Fruit fly (Drosophila melanogaster) whole organism, embryonic: ENCODE results near the gene DCTN1-p150.

Experiments
- Ada2b ChIP-seq: fragments of 200-800 bp; sonication (Bioruptor generic); IDR thresholded peaks from 2 replicates; pipeline ENCODE4 v1.3.6; 2022; ENCODE audit warnings: missing biosample characterization, missing genetic modification characterization
- Blimp-1 ChIP-seq: fragments of 200-800 bp; sonication (Bioruptor generic); optimal IDR thresholded peaks from 3 replicates; lab custom pipeline; 2018; ENCODE audit warnings: missing biosample characterization, missing genetic modification characterization, mild to moderate bottlenecking, moderate library complexity, missing genetic modification reagents
- CG10274 ChIP-seq: fragments of 200-800 bp; sonication (Bioruptor generic); optimal IDR thresholded peaks from 3 replicates; lab custom pipeline; 2017; ENCODE audit warnings: missing biosample characterization, mild to moderate bottlenecking, missing genetic modification characterization
- CG10543 ChIP-seq: fragments of 200-800 bp; sonication (Bioruptor generic); optimal IDR thresholded peaks from 3 replicates; lab custom pipeline; 2017; ENCODE audit warnings: missing biosample characterization, mild to moderate bottlenecking, missing genetic modification characterization, moderate library complexity
- CG11093 ChIP-seq: fragments of 200-800 bp; sonication (Bioruptor generic); IDR thresholded peaks from 3 replicates; pipeline ENCODE4 v1.3.6; 2022; ENCODE audit warnings: missing biosample characterization, missing genetic modification characterization
- CG11695 ChIP-seq: fragments of 200-800 bp; sonication (Bioruptor generic); IDR thresholded peaks from 3 replicates; pipeline ENCODE4 v1.3.6; 2022; ENCODE audit warnings: missing biosample characterization, missing genetic modification characterization
- CG12104 ChIP-seq: fragments of 200-800 bp; sonication (Bioruptor generic); optimal IDR thresholded peaks from 3 replicates; lab custom pipeline; 2016; ENCODE audit warnings: missing biosample characterization, missing genetic modification characterization
- CG12299 ChIP-seq: fragments of 200-800 bp; sonication (Bioruptor generic); optimal IDR thresholded peaks from 2 replicates; lab custom pipeline; 2018; ENCODE audit warnings: missing biosample characterization, mild to moderate bottlenecking, missing genetic modification characterization
- CG12391 ChIP-seq: fragments of 200-800 bp; sonication (Bioruptor generic); optimal IDR thresholded peaks from 3 replicates; lab custom pipeline; 2018; ENCODE audit warnings: missing biosample characterization, mild to moderate bottlenecking, missing genetic modification characterization, moderate library complexity
- CG12659 ChIP-seq: fragments of 200-800 bp; sonication (Bioruptor generic); optimal IDR thresholded peaks from 3 replicates; lab custom pipeline; 2017; ENCODE audit warnings: mild to moderate bottlenecking, missing biosample characterization, missing genetic modification reagents, missing genetic modification characterization
- CG13424 ChIP-seq: fragments of 200-800 bp; sonication (Bioruptor generic); optimal IDR thresholded peaks from 2 replicates; lab custom pipeline; 2019; ENCODE audit warnings: missing biosample characterization, mild to moderate bottlenecking, missing genetic modification characterization, moderate library complexity
- CG14014 ChIP-seq: fragments of 200-800 bp; sonication (Bioruptor generic); IDR thresholded peaks from 2 replicates; pipeline ENCODE4 v1.3.6; 2022; ENCODE audit warnings: missing biosample characterization, missing genetic modification characterization
- CG15011 ChIP-seq: fragments of 200-800 bp; sonication (Bioruptor generic); optimal IDR thresholded peaks from 3 replicates; lab custom pipeline; 2018; ENCODE audit warnings: missing biosample characterization, mild to moderate bottlenecking, missing genetic modification characterization
- CG17359 ChIP-seq: fragments of 200-800 bp; sonication (Bioruptor generic); optimal IDR thresholded peaks from 3 replicates; lab custom pipeline; 2018; ENCODE audit warnings: missing biosample characterization, mild to moderate bottlenecking, missing genetic modification characterization, moderate library complexity
- CG18011 ChIP-seq: fragments of 200-800 bp; sonication (Bioruptor generic); optimal IDR thresholded peaks from 2 replicates; lab custom pipeline; 2017; ENCODE audit warnings: missing biosample characterization, missing genetic modification characterization, mild to moderate bottlenecking, moderate library complexity, missing genotype
- CG18262 ChIP-seq: fragments of 200-800 bp; optimal IDR thresholded peaks from 3 replicates; lab custom pipeline; 2019; ENCODE audit warnings: missing biosample characterization, mild to moderate bottlenecking, missing genetic modification characterization, moderate library complexity
- CG43689 ChIP-seq: fragments of 200-800 bp; sonication (Bioruptor generic); IDR thresholded peaks from 2 replicates; pipeline ENCODE4 v1.3.6; 2022; ENCODE audit warnings: missing biosample characterization, missing genetic modification characterization
- CG4820 ChIP-seq: fragments of 200-800 bp; sonication (Bioruptor generic); optimal IDR thresholded peaks from 3 replicates; lab custom pipeline; 2016; ENCODE audit warnings: missing biosample characterization, missing genetic modification characterization
- CG7372 ChIP-seq: fragments of 200-800 bp; sonication (Bioruptor generic); IDR thresholded peaks from 2 replicates; pipeline ENCODE4 v1.3.6; 2022; ENCODE audit warnings: missing biosample characterization, missing genetic modification characterization
- CG8388 ChIP-seq: fragments of 200-800 bp; sonication (Bioruptor generic); optimal IDR thresholded peaks from 2 replicates; lab custom pipeline; 2019; ENCODE audit warnings: missing biosample characterization, mild to moderate bottlenecking, missing genetic modification characterization, moderate library complexity
- CG9932 ChIP-seq: fragments of 200-800 bp; sonication (Bioruptor generic); IDR thresholded peaks from 2 replicates; pipeline ENCODE4 v1.3.6; 2022; ENCODE audit warnings: missing biosample characterization, missing genetic modification characterization
- D ChIP-seq, 2 experiments: fragments of 200-800 bp in 1 of 2; fragments of >200 bp in 1 of 2; sonication (Bioruptor generic) in 1 of 2; optimal IDR thresholded peaks; 2 replicates in 1 of 2; 3 replicates in 1 of 2; lab custom pipeline; 2017; ENCODE audit warnings: mild to moderate bottlenecking in 1 of 2, missing biosample characterization in 1 of 2, missing genetic modification characterization in 1 of 2, missing genetic modification reagents in 1 of 2
- Hmr ChIP-seq: fragments of 200-800 bp; sonication (Bioruptor generic); optimal IDR thresholded peaks from 3 replicates; lab custom pipeline; 2017; ENCODE audit warnings: mild to moderate bottlenecking, missing biosample characterization, missing genetic modification reagents, missing genetic modification characterization
- MTF-1 ChIP-seq: fragments of 200-800 bp; sonication (Bioruptor generic); optimal IDR thresholded peaks from 2 replicates; lab custom pipeline; 2018; ENCODE audit warnings: missing biosample characterization, mild to moderate bottlenecking, missing genetic modification characterization, borderline replicate concordance
- Med ChIP-seq: fragments of 200-800 bp; sonication (Bioruptor generic); peaks from one replicate; lab custom pipeline; 2016; ENCODE audit warnings: missing biosample characterization, missing genetic modification characterization, mild to moderate bottlenecking, inconsistent platforms, moderate library complexity
- Neu2 ChIP-seq: fragments of 200-800 bp; sonication (Bioruptor generic); optimal IDR thresholded peaks from 3 replicates; lab custom pipeline; 2016; ENCODE audit warnings: missing biosample characterization, missing genetic modification characterization, borderline replicate concordance
- Nf-YB ChIP-seq: fragments of 200-800 bp; sonication (Bioruptor generic); optimal IDR thresholded peaks from 3 replicates; lab custom pipeline; 2019; ENCODE audit warnings: missing biosample characterization, mild to moderate bottlenecking, missing genetic modification characterization, moderate library complexity
- Sox100B ChIP-seq: fragments of 200-800 bp; sonication (Bioruptor generic); optimal IDR thresholded peaks from 3 replicates; lab custom pipeline; 2018; ENCODE audit warnings: missing biosample characterization, mild to moderate bottlenecking, missing genetic modification characterization
- Xbp1 ChIP-seq: fragments of 200-800 bp; sonication (Bioruptor generic); optimal IDR thresholded peaks from 3 replicates; lab custom pipeline; 2016; ENCODE audit warnings: missing biosample characterization, mild to moderate bottlenecking, missing genetic modification characterization
- az2 ChIP-seq: fragments of 200-800 bp; sonication (Bioruptor generic); optimal IDR thresholded peaks from 3 replicates; lab custom pipeline; 2016; ENCODE audit warnings: missing biosample characterization, missing genetic modification characterization
- cwo ChIP-seq: fragments of 200-800 bp; sonication (Bioruptor generic); optimal IDR thresholded peaks from 3 replicates; lab custom pipeline; 2017; ENCODE audit warnings: missing biosample characterization, missing genetic modification characterization, mild to moderate bottlenecking, moderate library complexity, missing genetic modification reagents
- emc ChIP-seq: fragments of 200-800 bp; sonication (Bioruptor generic); optimal IDR thresholded peaks from 2 replicates; lab custom pipeline; 2016; ENCODE audit warnings: missing biosample characterization, missing genetic modification characterization
- lab ChIP-seq: fragments of 200-800 bp; sonication (Bioruptor generic); optimal IDR thresholded peaks from 3 replicates; lab custom pipeline; 2017; ENCODE audit warnings: missing biosample characterization, missing genetic modification characterization, mild to moderate bottlenecking, moderate library complexity, missing genetic modification reagents
- lmd ChIP-seq: fragments of 200-800 bp; sonication (Bioruptor generic); IDR thresholded peaks from 2 replicates; pipeline ENCODE4 v1.3.6; 2022; ENCODE audit warnings: missing biosample characterization, missing genetic modification characterization
- mld ChIP-seq: fragments of 200-800 bp; sonication (Bioruptor generic); IDR thresholded peaks from 3 replicates; pipeline ENCODE4 v1.3.6; 2022; ENCODE audit warnings: missing biosample characterization, missing genetic modification characterization; ENCODE audit not compliant: partially characterized antibody
- odd ChIP-seq: fragments of 200-800 bp; sonication (Bioruptor generic); optimal IDR thresholded peaks from 2 replicates; lab custom pipeline; 2017; ENCODE audit warnings: missing biosample characterization, mild to moderate bottlenecking, missing genetic modification characterization
- phol ChIP-seq: fragments of 200-800 bp; sonication (Bioruptor generic); optimal IDR thresholded peaks from 3 replicates; lab custom pipeline; 2018; ENCODE audit warnings: missing biosample characterization, mild to moderate bottlenecking, missing genetic modification characterization, moderate library complexity
- psq ChIP-seq: fragments of 200-800 bp; sonication (Bioruptor generic); optimal IDR thresholded peaks from 2 replicates; lab custom pipeline; 2017; ENCODE audit warnings: missing biosample characterization, missing genetic modification characterization
- ranshi ChIP-seq: fragments of 200-800 bp; sonication (Bioruptor generic); IDR thresholded peaks from 2 replicates; pipeline ENCODE4 v1.3.6; 2022; ENCODE audit warnings: missing biosample characterization, missing genetic modification characterization
- sc ChIP-seq, 3 experiments: fragments of >200 bp in 2 of 3; fragments of 200-800 bp in 1 of 3; sonication (Bioruptor generic) in 1 of 3; optimal IDR thresholded peaks; 2 replicates in 2 of 3; 3 replicates in 1 of 3; lab custom pipeline; 2017; ENCODE audit warnings: mild to moderate bottlenecking in 1 of 3, missing biosample characterization in 1 of 3, missing genetic modification characterization in 1 of 3, missing genetic modification reagents in 1 of 3
- sisA ChIP-seq: fragments of 200-800 bp; sonication (Bioruptor generic); IDR thresholded peaks from 2 replicates; pipeline ENCODE4 v1.3.6; 2022; ENCODE audit warnings: missing biosample characterization, missing genetic modification characterization
- sna ChIP-seq: fragments of 200-800 bp; sonication (Bioruptor generic); IDR thresholded peaks from 2 replicates; pipeline ENCODE4 v1.3.6; 2022; ENCODE audit warnings: missing biosample characterization, missing genetic modification characterization; ENCODE audit not compliant: partially characterized antibody
- so ChIP-seq: fragments of 200-800 bp; sonication (Bioruptor generic); IDR thresholded peaks from 3 replicates; pipeline ENCODE4 v1.3.6; 2022; ENCODE audit warnings: missing biosample characterization, missing genetic modification characterization
- tap ChIP-seq: fragments of 200-800 bp; optimal IDR thresholded peaks from 3 replicates; lab custom pipeline; 2019; ENCODE audit warnings: missing biosample characterization, mild to moderate bottlenecking, missing genetic modification characterization, moderate library complexity
- toy ChIP-seq: fragments of 200-800 bp; sonication (Bioruptor generic); IDR thresholded peaks from 2 replicates; pipeline ENCODE4 v1.3.6; 2022; ENCODE audit warnings: missing biosample characterization, missing genetic modification characterization
- usp ChIP-seq: fragments of >200 bp; optimal IDR thresholded peaks from 2 replicates; lab custom pipeline; 2017; ENCODE audit warnings: missing biosample characterization, missing genetic modification characterization
- vvl ChIP-seq: fragments of 200-800 bp; sonication (Bioruptor generic); IDR thresholded peaks from 2 replicates; pipeline ENCODE4 v1.3.6; 2022; ENCODE audit warnings: missing biosample characterization, missing genetic modification characterization
- wor ChIP-seq: fragments of 200-800 bp; sonication (Bioruptor generic); IDR thresholded peaks from 2 replicates; pipeline ENCODE4 v1.3.6; 2022; ENCODE audit warnings: missing biosample characterization, missing genetic modification characterization

The DCTN1-p150 gene

dm6 chr3L:13905515-13905914 is 23.7 kb upstream of the DCTN1-p150 start (continued):
- peak; percentile 51; the same call in 1 of the 2 replicates for TF ChIP-seq vvl
- peak; percentile 20 for TF ChIP-seq CG12104 (GFP tag; lab: Kevin White, UChicago)
- peak; percentile 91 for TF ChIP-seq lab (GFP tag; lab: Kevin White, UChicago)
- 0 out of 2 replicates have a peak, but pooled peaks have one; percentile 38 for TF ChIP-seq CG14014 (GFP tag; lab: Robert Waterston, UW)
- TF ChIP-seq CG10543 (GFP tag; lab: Kevin White, UChicago), result peak; percentile 36
- peak; percentile 50 for TF ChIP-seq Ada2b (GFP tag; lab: Robert Waterston, UW)
- peak; percentile 69 for TF ChIP-seq tap (tag; lab: Kevin White, UChicago)
- TF ChIP-seq Nf-YB (GFP tag; lab: Kevin White, UChicago), result peak; percentile 33
- no peak for TF ChIP-seq MTF-1 (GFP tag; lab: Kevin White, UChicago)
- TF ChIP-seq wor (GFP tag; lab: Robert Waterston, UW), result no peak
- no peak for TF ChIP-seq toy (GFP tag; lab: Robert Waterston, UW)
- TF ChIP-seq sisA (GFP tag; lab: Robert Waterston, UW), result peak; percentile 19; the same call in 1 of the 2 replicates
- peak; percentile 79 for TF ChIP-seq cwo (GFP tag; lab: Kevin White, UChicago)
- TF ChIP-seq ranshi (GFP tag; lab: Robert Waterston, UW), result no peak
- TF ChIP-seq phol (tag; lab: Kevin White, UChicago), result peak; percentile 67
- peak; percentile 34; the same call in 1 of the 2 replicates for TF ChIP-seq CG9932
- peak; percentile 80 for TF ChIP-seq Sox100B (GFP tag; lab: Kevin White, UChicago)
- no peak for TF ChIP-seq CG18011
- no peak for TF ChIP-seq emc (GFP tag; lab: Kevin White, UChicago)
- peak; percentile 58 for TF ChIP-seq CG18262 (tag; lab: Kevin White, UChicago)
- peak; percentile 35; the same call in 1 of the 3 replicates for TF ChIP-seq so (GFP tag; lab: Robert Waterston, UW)
- peak; percentile 37 for TF ChIP-seq Xbp1 (GFP tag; lab: Kevin White, UChicago)
- peak; percentile 70 for TF ChIP-seq CG17359 (tag; lab: Kevin White, UChicago)
- TF ChIP-seq CG7372 (GFP tag; lab: Robert Waterston, UW), result no peak
- TF ChIP-seq D (optimal IDR thresholded peaks at IDR 0.05; lab: Kevin White, UChicago), result no peak
- peak; percentile 23 for TF ChIP-seq D (GFP tag; optimal IDR thresholded peaks at IDR 0.05; lab: Kevin White, UChicago)
- no peak for TF ChIP-seq usp (GFP tag; lab: Kevin White, UChicago)
- TF ChIP-seq mld (GFP tag; lab: Robert Waterston, UW), result no peak
- TF ChIP-seq psq (GFP tag; lab: Kevin White, UChicago), result no peak
- TF ChIP-seq CG12659 (GFP tag; lab: Kevin White, UChicago), result peak; percentile 64
- TF ChIP-seq CG12299, result peak; percentile 4
- peak; percentile 24 for TF ChIP-seq CG10274 (GFP tag; lab: Kevin White, UChicago)
- no peak for TF ChIP-seq sna (GFP tag; lab: Robert Waterston, UW)
- no peak for TF ChIP-seq sc (optimal IDR thresholded peaks at IDR 0.05; lab: Kevin White, UChicago)
- TF ChIP-seq sc (GFP tag; optimal IDR thresholded peaks at IDR 0.05; lab: Kevin White, UChicago), result peak; percentile 9
- 0 out of 2 replicates have a peak, but pooled peaks have one; percentile 27 for TF ChIP-seq CG43689
- peak; percentile 32 for TF ChIP-seq CG8388
- TF ChIP-seq CG12391 (tag; lab: Kevin White, UChicago), result peak; percentile 80
- peak; percentile 71; the same call in 2 of the 3 replicates for TF ChIP-seq CG11695
- peak; percentile 36 for TF ChIP-seq az2
- TF ChIP-seq Neu2 (GFP tag; lab: Kevin White, UChicago), result no peak
- TF ChIP-seq CG13424 (tag; lab: Kevin White, UChicago), result peak; percentile 80
- peak; percentile 84 for TF ChIP-seq Hmr (GFP tag; lab: Kevin White, UChicago)
- TF ChIP-seq CG15011 (GFP tag; lab: Kevin White, UChicago), result peak; percentile 65
- peak; percentile 65 for TF ChIP-seq Blimp-1 (GFP tag; lab: Kevin White, UChicago)
- peak; percentile 29 for TF ChIP-seq CG4820 (GFP tag; lab: Kevin White, UChicago)
- TF ChIP-seq odd, result peak; percentile 50
- no peak for TF ChIP-seq CG11093
- peak; percentile 47 for TF ChIP-seq lmd (GFP tag; lab: Robert Waterston, UW)
- peak; percentile 59 for TF ChIP-seq Med (GFP tag; lab: Kevin White, UChicago)
